Fruit fly (Drosophila melanogaster) whole organism, embryonic: ENCODE data around the gene Teh1.
A peak's percentile ranks its signal among the peaks of the same experiment; 100 is the strongest.

Experiments used
- B-H2 ChIP-seq: fragments of 200-800 bp; sonication (Bioruptor generic); optimal IDR thresholded peaks from 2 replicates; lab custom pipeline; 2018; ENCODE audit warnings: missing biosample characterization, mild to moderate bottlenecking, missing genetic modification characterization
- Bgb ChIP-seq: fragments of 200-800 bp; sonication (Bioruptor generic); IDR thresholded peaks from 2 replicates; pipeline ENCODE4 v1.3.6; 2022; ENCODE audit warnings: missing biosample characterization, missing genetic modification characterization; ENCODE audit not compliant: partially characterized antibody
- CG10274 ChIP-seq: fragments of 200-800 bp; sonication (Bioruptor generic); optimal IDR thresholded peaks from 3 replicates; lab custom pipeline; 2017; ENCODE audit warnings: missing biosample characterization, mild to moderate bottlenecking, missing genetic modification characterization
- CG11085 ChIP-seq: fragments of 200-800 bp; sonication (Bioruptor generic); IDR thresholded peaks from 2 replicates; pipeline ENCODE4 v1.3.6; 2022; ENCODE audit warnings: missing biosample characterization, missing genetic modification characterization
- CG12769 ChIP-seq: fragments of 200-800 bp; sonication (Bioruptor generic); optimal IDR thresholded peaks from 2 replicates; lab custom pipeline; 2019; ENCODE audit warnings: missing biosample characterization, mild to moderate bottlenecking, missing genetic modification characterization, moderate library complexity
- CG13287 ChIP-seq: fragments of 200-800 bp; sonication (Bioruptor generic); IDR thresholded peaks from 2 replicates; pipeline ENCODE4 v1.3.6; 2022; ENCODE audit warnings: missing biosample characterization, missing genetic modification characterization; ENCODE audit not compliant: partially characterized antibody
- CG14050 ChIP-seq: fragments of 200-800 bp; sonication (Bioruptor generic); IDR thresholded peaks from 3 replicates; pipeline ENCODE4 v1.3.6; 2022; ENCODE audit warnings: missing biosample characterization, missing genetic modification characterization
- CG14667 ChIP-seq: fragments of 200-800 bp; sonication (Bioruptor generic); IDR thresholded peaks from 2 replicates; pipeline ENCODE4 v1.3.6; 2022; ENCODE audit warnings: missing biosample characterization, missing genetic modification characterization
- CG15269 ChIP-seq: fragments of 200-800 bp; sonication (Bioruptor generic); optimal IDR thresholded peaks from 2 replicates; lab custom pipeline; 2018; ENCODE audit warnings: missing biosample characterization, mild to moderate bottlenecking, missing genetic modification characterization, moderate library complexity
- CG15514 ChIP-seq: fragments of 200-800 bp; sonication (Bioruptor generic); optimal IDR thresholded peaks from 3 replicates; lab custom pipeline; 2017; ENCODE audit warnings: missing biosample characterization, missing genetic modification characterization, mild to moderate bottlenecking, moderate library complexity, missing genetic modification reagents
- CG1792 ChIP-seq: fragments of 200-800 bp; sonication (Bioruptor generic); optimal IDR thresholded peaks from 2 replicates; lab custom pipeline; 2016; ENCODE audit warnings: missing biosample characterization, missing genetic modification characterization
- CG2678 ChIP-seq: fragments of 200-800 bp; sonication (Bioruptor generic); optimal IDR thresholded peaks from 3 replicates; lab custom pipeline; 2019; ENCODE audit warnings: missing biosample characterization, mild to moderate bottlenecking, missing genetic modification characterization, moderate library complexity
- CG31224 ChIP-seq: fragments of 200-800 bp; sonication (Bioruptor generic); IDR thresholded peaks from 2 replicates; pipeline ENCODE4 v1.3.6; 2022; ENCODE audit warnings: missing biosample characterization, missing genetic modification characterization
- CG34422 ChIP-seq: fragments of 200-800 bp; sonication (Bioruptor generic); IDR thresholded peaks from 3 replicates; pipeline ENCODE4 v1.3.6; 2022; ENCODE audit warnings: missing biosample characterization, missing genetic modification characterization
- CG3726 ChIP-seq: fragments of 200-800 bp; sonication (Bioruptor generic); IDR thresholded peaks from 3 replicates; pipeline ENCODE4, ENCODE4 v1.3.6; 2022; ENCODE audit warnings: missing biosample characterization, missing genetic modification characterization
- CG42726 ChIP-seq: fragments of 200-800 bp; sonication (Bioruptor generic); IDR thresholded peaks from 2 replicates; pipeline ENCODE4 v1.3.6; 2022; ENCODE audit warnings: missing biosample characterization, missing genetic modification characterization; ENCODE audit not compliant: partially characterized antibody
- CG6683 ChIP-seq: fragments of 200-800 bp; sonication (Bioruptor generic); optimal IDR thresholded peaks from 2 replicates; lab custom pipeline; 2017; ENCODE audit warnings: missing biosample characterization, mild to moderate bottlenecking, missing genetic modification characterization, missing genetic modification reagents
- CG7987 ChIP-seq: fragments of 200-800 bp; sonication (Bioruptor generic); optimal IDR thresholded peaks from 2 replicates; lab custom pipeline; 2018; ENCODE audit warnings: missing biosample characterization, mild to moderate bottlenecking, missing genetic modification characterization, moderate library complexity
- CG8290 ChIP-seq, 3 experiments: fragments of 200-800 bp; sonication (Bioruptor generic); optimal IDR thresholded peaks; 2 replicates each; lab custom pipeline; 2016 to 2019; ENCODE audit warnings: missing biosample characterization in 3 of 3, missing genetic modification characterization in 3 of 3, mild to moderate bottlenecking in 2 of 3, moderate library complexity in 1 of 3
- CG8478 ChIP-seq: fragments of >200 bp; optimal IDR thresholded peaks from 2 replicates; lab custom pipeline; 2018
- CG9609 ChIP-seq: fragments of 200-800 bp; sonication (Bioruptor generic); optimal IDR thresholded peaks from 3 replicates; lab custom pipeline; 2016; ENCODE audit warnings: missing biosample characterization, missing genetic modification characterization
- CG9797 ChIP-seq: fragments of 200-800 bp; sonication (Bioruptor generic); optimal IDR thresholded peaks from 3 replicates; lab custom pipeline; 2018; ENCODE audit warnings: missing biosample characterization, mild to moderate bottlenecking, missing genetic modification characterization
- Chrac-16 ChIP-seq: fragments of 200-800 bp; sonication (Bioruptor generic); optimal IDR thresholded peaks from 3 replicates; lab custom pipeline; 2016; ENCODE audit warnings: missing biosample characterization, missing genetic modification characterization
- Eip74EF ChIP-seq, 2 experiments: fragments of 200-800 bp in 1 of 2; fragments of >200 bp in 1 of 2; sonication (Bioruptor generic) in 1 of 2; optimal IDR thresholded peaks; 2 replicates each; lab custom pipeline; 2017 to 2019; ENCODE audit warnings: missing biosample characterization in 2 of 2, missing genetic modification characterization in 2 of 2, mild to moderate bottlenecking in 1 of 2, moderate library complexity in 1 of 2
- Ets65A ChIP-seq: fragments of 200-800 bp; sonication (Bioruptor generic); peaks from one replicate; lab custom pipeline; 2016; ENCODE audit warnings: missing biosample characterization, missing genetic modification characterization
- Fer1 ChIP-seq: fragments of 200-800 bp; sonication (Bioruptor generic); optimal IDR thresholded peaks from 2 replicates; lab custom pipeline; 2017; ENCODE audit warnings: missing biosample characterization, mild to moderate bottlenecking, missing genetic modification characterization
- HmgZ ChIP-seq: fragments of 200-800 bp; sonication (Bioruptor generic); optimal IDR thresholded peaks from 2 replicates; lab custom pipeline; 2018; ENCODE audit warnings: missing biosample characterization, mild to moderate bottlenecking, missing genetic modification characterization
- Lhr ChIP-seq: fragments of 200-800 bp; sonication (Bioruptor generic); optimal IDR thresholded peaks from 3 replicates; lab custom pipeline; 2017; ENCODE audit warnings: mild to moderate bottlenecking, missing biosample characterization, missing genetic modification reagents, missing genetic modification characterization
- MBD-R2 ChIP-seq: fragments of 200-800 bp; sonication (Bioruptor generic); IDR thresholded peaks from 2 replicates; pipeline ENCODE4 v1.3.6; 2022; ENCODE audit warnings: missing biosample characterization, missing genetic modification characterization
- MESR4 ChIP-seq: fragments of 200-800 bp; sonication (Bioruptor generic); optimal IDR thresholded peaks from 2 replicates; lab custom pipeline; 2018; ENCODE audit warnings: missing biosample characterization, mild to moderate bottlenecking, missing genetic modification characterization, moderate library complexity
- Mrtf ChIP-seq: fragments of 200-800 bp; sonication (Bioruptor generic); IDR thresholded peaks from 3 replicates; pipeline ENCODE4 v1.3.6; 2022; ENCODE audit warnings: missing biosample characterization, missing genetic modification characterization
- Ravus ChIP-seq: fragments of 200-800 bp; sonication (Bioruptor generic); IDR thresholded peaks from 2 replicates; pipeline ENCODE4 v1.3.6; 2022; ENCODE audit warnings: missing biosample characterization, missing genetic modification characterization
- ab ChIP-seq: fragments of 200-800 bp; sonication (Bioruptor generic); optimal IDR thresholded peaks from 2 replicates; lab custom pipeline; 2016; ENCODE audit warnings: missing biosample characterization, missing genetic modification characterization
- cg ChIP-seq: fragments of 200-800 bp; sonication (Bioruptor generic); optimal IDR thresholded peaks from 3 replicates; lab custom pipeline; 2019; ENCODE audit warnings: missing biosample characterization, mild to moderate bottlenecking, missing genetic modification characterization, moderate library complexity
- ewg ChIP-seq: fragments of 200-800 bp; sonication (Bioruptor generic); optimal IDR thresholded peaks from 3 replicates; lab custom pipeline; 2017; ENCODE audit warnings: mild to moderate bottlenecking, missing biosample characterization, missing genetic modification reagents, missing genetic modification characterization
- hbn ChIP-seq: fragments of 200-800 bp; sonication (Bioruptor generic); IDR thresholded peaks from 2 replicates; pipeline ENCODE4 v1.3.6; 2022; ENCODE audit warnings: missing biosample characterization, missing genetic modification characterization; ENCODE audit not compliant: partially characterized antibody
- knrl ChIP-seq: fragments of 200-800 bp; sonication (Bioruptor generic); IDR thresholded peaks from 3 replicates; pipeline ENCODE4 v1.3.6; 2022; ENCODE audit warnings: missing biosample characterization, missing genetic modification characterization; ENCODE audit not compliant: partially characterized antibody
- lbe ChIP-seq: fragments of 200-800 bp; sonication (Bioruptor generic); optimal IDR thresholded peaks from 2 replicates; lab custom pipeline; 2016; ENCODE audit warnings: missing biosample characterization, mild to moderate bottlenecking, missing genetic modification characterization
- lov ChIP-seq, 2 experiments: fragments of 200-800 bp in 1 of 2; fragments of >200 bp in 1 of 2; sonication (Bioruptor generic) in 1 of 2; IDR thresholded peaks in 1 of 2; optimal IDR thresholded peaks in 1 of 2; 2 replicates in 1 of 2; 3 replicates in 1 of 2; pipeline versions ENCODE4 v1.3.6 to Lab custom; 2017 to 2022; ENCODE audit warnings: missing biosample characterization in 1 of 2, missing genetic modification characterization in 1 of 2
- nom ChIP-seq: fragments of 200-800 bp; sonication (Bioruptor generic); optimal IDR thresholded peaks from 2 replicates; lab custom pipeline; 2017; ENCODE audit warnings: missing biosample characterization, missing genetic modification characterization, mild to moderate bottlenecking, moderate library complexity, missing genetic modification reagents
- pan ChIP-seq, 4 experiments: fragments of >200 bp in 3 of 4; fragments of 200-800 bp in 1 of 4; sonication (Bioruptor generic) in 1 of 4; optimal IDR thresholded peaks in 3 of 4; IDR thresholded peaks in 1 of 4; 2 replicates each; pipeline versions ENCODE4 v1.3.6 to Lab custom; 2017 to 2022; ENCODE audit warnings: missing biosample characterization in 2 of 4, missing genetic modification characterization in 2 of 4, mixed read lengths in 1 of 4
- phol ChIP-seq: fragments of 200-800 bp; sonication (Bioruptor generic); optimal IDR thresholded peaks from 3 replicates; lab custom pipeline; 2018; ENCODE audit warnings: missing biosample characterization, mild to moderate bottlenecking, missing genetic modification characterization, moderate library complexity
- pzg ChIP-seq: fragments of 200-800 bp; sonication (Bioruptor generic); optimal IDR thresholded peaks from 3 replicates; lab custom pipeline; 2018; ENCODE audit warnings: missing biosample characterization, mild to moderate bottlenecking, missing genetic modification characterization, moderate library complexity
- sr ChIP-seq: fragments of 200-800 bp; sonication (Bioruptor generic); IDR thresholded peaks from 3 replicates; pipeline ENCODE4 v1.3.6; 2022; ENCODE audit warnings: missing biosample characterization, missing genetic modification characterization

Gene Teh1

DNA sequence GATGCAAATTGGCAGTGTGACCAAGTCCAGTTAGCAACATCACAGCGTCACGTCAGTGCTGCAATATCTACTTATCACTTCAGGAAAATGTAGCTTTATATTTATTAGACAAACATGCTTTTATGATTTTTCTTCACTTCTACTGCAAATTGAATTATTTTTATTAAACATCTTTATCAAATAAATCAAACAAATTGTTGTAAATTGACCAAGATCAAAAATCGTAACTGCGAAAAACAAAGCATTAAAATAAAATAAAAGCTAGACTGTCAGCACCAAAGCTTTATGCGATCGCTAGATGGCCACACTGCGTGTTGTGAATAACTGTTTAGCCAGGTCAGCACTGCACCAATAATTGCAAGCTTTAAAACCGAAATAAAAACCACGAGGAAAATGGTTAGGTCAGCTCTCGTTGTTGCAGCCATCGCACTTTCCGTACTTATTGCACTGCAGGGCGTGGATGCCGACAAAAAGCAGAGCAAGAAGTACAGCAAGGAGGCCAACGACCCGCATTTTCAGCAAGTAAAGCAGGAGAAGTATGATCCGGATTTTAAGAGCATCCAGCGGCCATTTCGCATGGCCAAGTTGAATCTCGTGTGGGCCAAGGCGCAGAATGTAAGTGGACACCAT is 76.6 kb downstream of the Teh1 start, which contains the start of the genes CG12945 and CG8507 (continued):
- TF ChIP-seq CG10274 (GFP tag; lab: Kevin White, UChicago) (no peak), CG15514 (GFP tag; lab: Kevin White, UChicago) (peak; percentile 40), pan (optimal IDR thresholded peaks at IDR 0.05; lab: Kevin White, UChicago) (no peak), pan (GFP tag; optimal IDR thresholded peaks at IDR 0.05 in 1 of 2, IDR thresholded peaks at IDR 0.05 in 1 of 2) (no peak), CG12769 (tag; lab: Kevin White, UChicago) (no peak), CG2678 (tag; lab: Kevin White, UChicago) (no peak), CG8478 (no peak), CG3726 (GFP tag; lab: Robert Waterston, UW) (no peak), CG15269 (no peak), nom (GFP tag; lab: Kevin White, UChicago) (peak; percentile 8), Eip74EF (GFP tag; optimal IDR thresholded peaks at IDR 0.05; lab: Kevin White, UChicago) (no peak), CG11085 (GFP tag; lab: Robert Waterston, UW) (no peak), phol (tag; lab: Kevin White, UChicago) (peak; percentile 68), CG1792 (GFP tag; lab: Kevin White, UChicago) (no peak)
- TF ChIP-seq, all 482 proteins: peak for 148

DNA sequence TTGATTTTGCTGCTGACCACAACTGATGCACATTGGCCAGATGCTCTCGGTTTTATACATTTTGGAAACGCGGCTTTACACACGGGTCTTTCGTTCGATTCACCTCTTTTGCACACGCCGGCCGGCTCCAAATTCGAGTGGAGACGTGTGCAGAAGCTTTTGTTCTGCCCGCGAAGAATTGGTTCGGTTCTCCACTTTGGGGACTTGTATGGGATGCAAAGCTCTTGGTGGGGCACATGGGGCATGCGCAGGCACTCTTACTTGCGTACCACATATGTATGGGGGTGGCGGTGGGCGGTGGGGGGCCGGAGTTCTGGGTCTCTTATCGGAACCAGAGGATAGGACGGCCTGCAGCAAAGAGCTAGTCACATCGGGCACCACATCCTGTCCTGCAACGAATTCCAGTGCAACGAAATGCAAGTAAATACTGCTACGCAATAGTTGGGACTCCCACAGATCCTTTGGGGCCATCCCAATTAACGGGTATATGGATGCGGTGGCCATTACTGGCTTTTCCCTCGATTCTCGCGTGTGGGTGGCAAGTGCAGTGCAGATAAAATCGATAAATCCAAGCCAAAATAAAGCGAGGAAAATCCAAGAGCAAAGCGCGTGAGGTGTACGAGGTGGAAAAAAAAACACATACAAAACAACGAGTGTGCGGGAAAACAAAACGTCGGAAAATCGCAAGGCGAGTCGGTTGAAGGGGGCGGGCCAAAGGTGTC is 83.4 kb downstream of the Teh1 start, which contains the start of the genes MtnA and CG8500:
MtnA (minus strand) TSS at position 30 of the 722 bp plus-strand sequence.
CG8500 (plus strand) TSS at position 313 of the 722 bp plus-strand sequence.
- peak; percentile 55; the same call in 1 of the 2 replicates for TF ChIP-seq MBD-R2 (GFP tag; lab: Robert Waterston, UW)
- no peak for TF ChIP-seq CG8290 (GFP tag; optimal IDR thresholded peaks at IDR 0.05; lab: Kevin White, UChicago)
- TF ChIP-seq CG8290 (tag; optimal IDR thresholded peaks at IDR 0.05; lab: Kevin White, UChicago), result peak in 1 of 2 experiments; percentile 62
- no peak for TF ChIP-seq CG9609 (GFP tag; lab: Kevin White, UChicago)
- TF ChIP-seq CG7987 (GFP tag; lab: Kevin White, UChicago), result peak; percentile 30
- peak; percentile 51 for TF ChIP-seq CG13287
- TF ChIP-seq Mrtf (GFP tag; lab: Robert Waterston, UW), result no peak
- TF ChIP-seq sr, result 0 out of 3 replicates have a peak, but pooled peaks have one; percentile 7
- TF ChIP-seq CG14050 (GFP tag; lab: Robert Waterston, UW), result no peak
- TF ChIP-seq CG10274 (GFP tag; lab: Kevin White, UChicago), result no peak
- TF ChIP-seq knrl (GFP tag; lab: Robert Waterston, UW), result peak; percentile 19; the same call in 1 of the 3 replicates
- TF ChIP-seq Bgb (GFP tag; lab: Robert Waterston, UW), result peak; percentile 54; the same call in 1 of the 2 replicates
- peak; percentile 11 for TF ChIP-seq CG6683 (GFP tag; lab: Kevin White, UChicago)
- no peak for TF ChIP-seq Chrac-16
- no peak for TF ChIP-seq CG9797 (GFP tag; lab: Kevin White, UChicago)
- TF ChIP-seq Ravus (GFP tag; lab: Robert Waterston, UW), result no peak
- TF ChIP-seq pzg (GFP tag; lab: Kevin White, UChicago), result peak; percentile 67
- peak; percentile 23 for TF ChIP-seq MESR4 (GFP tag; lab: Kevin White, UChicago)
- TF ChIP-seq Ets65A (GFP tag; lab: Kevin White, UChicago), result peak; percentile 77
- TF ChIP-seq cg (GFP tag; lab: Kevin White, UChicago), result no peak
- TF ChIP-seq CG14667, result no peak
- TF ChIP-seq CG42726 (GFP tag; lab: Robert Waterston, UW), result peak; percentile 52; the same call in 1 of the 2 replicates
- no peak for TF ChIP-seq hbn (GFP tag; lab: Robert Waterston, UW)
- TF ChIP-seq ab (GFP tag; lab: Kevin White, UChicago), result no peak
- TF ChIP-seq B-H2, result peak; percentile 15
- peak; percentile 99 for TF ChIP-seq ewg (GFP tag; lab: Kevin White, UChicago)
- peak; percentile 87 for TF ChIP-seq HmgZ (tag; lab: Kevin White, UChicago)
- peak; percentile 13 for TF ChIP-seq Lhr (GFP tag; lab: Kevin White, UChicago)
- peak; percentile 55 for TF ChIP-seq Fer1 (GFP tag; lab: Kevin White, UChicago)
- TF ChIP-seq CG31224 (GFP tag; lab: Robert Waterston, UW), result no peak
- no peak for TF ChIP-seq lov (optimal IDR thresholded peaks at IDR 0.05; lab: Kevin White, UChicago)
- 0 out of 3 replicates have a peak, but pooled peaks have one; percentile 19 for TF ChIP-seq lov (GFP tag; IDR thresholded peaks at IDR 0.05; lab: Robert Waterston, UW)
- peak; percentile 75; the same call in 2 of the 3 replicates for TF ChIP-seq CG34422 (GFP tag; lab: Robert Waterston, UW)
- no peak for TF ChIP-seq lbe
